Fruit fly (Drosophila melanogaster) whole organism, embryonic: ENCODE data around the gene dpp.

Experiments used
- CG10267 ChIP-seq: fragments of 200-800 bp; sonication (Bioruptor generic); optimal IDR thresholded peaks from 2 replicates; lab custom pipeline; 2018; ENCODE audit warnings: missing biosample characterization, mild to moderate bottlenecking, missing genetic modification characterization, moderate library complexity
- CG10543 ChIP-seq: fragments of 200-800 bp; sonication (Bioruptor generic); optimal IDR thresholded peaks from 3 replicates; lab custom pipeline; 2017; ENCODE audit warnings: missing biosample characterization, mild to moderate bottlenecking, missing genetic modification characterization, moderate library complexity
- CG13287 ChIP-seq: fragments of 200-800 bp; sonication (Bioruptor generic); IDR thresholded peaks from 2 replicates; pipeline ENCODE4 v1.3.6; 2022; ENCODE audit warnings: missing biosample characterization, missing genetic modification characterization; ENCODE audit not compliant: partially characterized antibody
- CG13775 ChIP-seq: fragments of 200-800 bp; sonication (Bioruptor generic); optimal IDR thresholded peaks from 3 replicates; lab custom pipeline; 2017; ENCODE audit warnings: missing biosample characterization, mild to moderate bottlenecking, missing genetic modification characterization
- CG13894 ChIP-seq: fragments of 200-800 bp; sonication (Bioruptor generic); optimal IDR thresholded peaks from 3 replicates; lab custom pipeline; 2018; ENCODE audit warnings: missing biosample characterization, mild to moderate bottlenecking, missing genetic modification characterization, moderate library complexity
- CG14050 ChIP-seq: fragments of 200-800 bp; sonication (Bioruptor generic); IDR thresholded peaks from 3 replicates; pipeline ENCODE4 v1.3.6; 2022; ENCODE audit warnings: missing biosample characterization, missing genetic modification characterization
- CG1529 ChIP-seq: fragments of 200-800 bp; sonication (Bioruptor generic); optimal IDR thresholded peaks from 3 replicates; lab custom pipeline; 2018; ENCODE audit warnings: missing biosample characterization, missing genetic modification characterization
- CG1602 ChIP-seq: fragments of 200-800 bp; sonication (Bioruptor generic); optimal IDR thresholded peaks from 3 replicates; lab custom pipeline; 2016; ENCODE audit warnings: missing biosample characterization, missing genetic modification characterization
- CG16863 ChIP-seq: fragments of 200-800 bp; sonication (Bioruptor generic); optimal IDR thresholded peaks from 3 replicates; lab custom pipeline; 2016; ENCODE audit warnings: missing biosample characterization, missing genetic modification characterization
- CG1832 ChIP-seq: fragments of 200-800 bp; sonication (Bioruptor generic); optimal IDR thresholded peaks from 2 replicates; lab custom pipeline; 2017; ENCODE audit warnings: missing biosample characterization, mild to moderate bottlenecking, missing genetic modification characterization, inconsistent platforms
- CG18476 ChIP-seq: fragments of 200-800 bp; sonication (Bioruptor generic); optimal IDR thresholded peaks from 2 replicates; lab custom pipeline; 2016; ENCODE audit warnings: missing biosample characterization, mild to moderate bottlenecking, missing genetic modification characterization
- CG2116 ChIP-seq: fragments of 200-800 bp; sonication (Bioruptor generic); optimal IDR thresholded peaks from 3 replicates; lab custom pipeline; 2018; ENCODE audit warnings: missing biosample characterization, mild to moderate bottlenecking, missing genetic modification characterization
- CG2678 ChIP-seq: fragments of 200-800 bp; sonication (Bioruptor generic); optimal IDR thresholded peaks from 3 replicates; lab custom pipeline; 2019; ENCODE audit warnings: missing biosample characterization, mild to moderate bottlenecking, missing genetic modification characterization, moderate library complexity
- CG34422 ChIP-seq: fragments of 200-800 bp; sonication (Bioruptor generic); IDR thresholded peaks from 3 replicates; pipeline ENCODE4 v1.3.6; 2022; ENCODE audit warnings: missing biosample characterization, missing genetic modification characterization
- CG3726 ChIP-seq: fragments of 200-800 bp; sonication (Bioruptor generic); IDR thresholded peaks from 3 replicates; pipeline ENCODE4, ENCODE4 v1.3.6; 2022; ENCODE audit warnings: missing biosample characterization, missing genetic modification characterization
- CG42726 ChIP-seq: fragments of 200-800 bp; sonication (Bioruptor generic); IDR thresholded peaks from 2 replicates; pipeline ENCODE4 v1.3.6; 2022; ENCODE audit warnings: missing biosample characterization, missing genetic modification characterization; ENCODE audit not compliant: partially characterized antibody
- CG5953 ChIP-seq: fragments of 200-800 bp; sonication (Bioruptor generic); IDR thresholded peaks from 2 replicates; pipeline ENCODE4 v1.3.6; 2022; ENCODE audit warnings: missing biosample characterization, missing genetic modification characterization
- CG7556 ChIP-seq: fragments of 200-800 bp; sonication (Bioruptor generic); optimal IDR thresholded peaks from 2 replicates; lab custom pipeline; 2017; ENCODE audit warnings: missing biosample characterization, mild to moderate bottlenecking, missing genetic modification characterization
- CG9437 ChIP-seq: fragments of 200-800 bp; sonication (Bioruptor generic); optimal IDR thresholded peaks from 2 replicates; lab custom pipeline; 2018; ENCODE audit warnings: missing biosample characterization, mild to moderate bottlenecking, missing genetic modification characterization
- CG9932 ChIP-seq: fragments of 200-800 bp; sonication (Bioruptor generic); IDR thresholded peaks from 2 replicates; pipeline ENCODE4 v1.3.6; 2022; ENCODE audit warnings: missing biosample characterization, missing genetic modification characterization
- Drgx ChIP-seq: fragments of 200-800 bp; sonication (Bioruptor generic); IDR thresholded peaks from 2 replicates; pipeline ENCODE4 v1.3.6; 2022; ENCODE audit warnings: missing biosample characterization, missing genetic modification characterization
- Elba2 ChIP-seq: fragments of 200-800 bp; sonication (Bioruptor generic); optimal IDR thresholded peaks from 3 replicates; lab custom pipeline; 2016; ENCODE audit warnings: missing biosample characterization, missing genetic modification characterization
- Nf-YC ChIP-seq: fragments of 200-800 bp; optimal IDR thresholded peaks from 3 replicates; lab custom pipeline; 2019; ENCODE audit warnings: missing biosample characterization, mild to moderate bottlenecking, missing genetic modification characterization, moderate library complexity
- NfI ChIP-seq: fragments of 200-800 bp; sonication (Bioruptor generic); optimal IDR thresholded peaks from 3 replicates; lab custom pipeline; 2018; ENCODE audit warnings: missing biosample characterization, mild to moderate bottlenecking, missing genetic modification characterization, moderate library complexity
- Rfx ChIP-seq: fragments of 200-800 bp; sonication (Bioruptor generic); IDR thresholded peaks from 2 replicates; pipeline ENCODE4 v1.3.6; 2022; ENCODE audit warnings: missing biosample characterization, missing genetic modification characterization
- Sin3A ChIP-seq: fragments of >200 bp; optimal IDR thresholded peaks from 2 replicates; lab custom pipeline; 2018
- amos ChIP-seq: fragments of 200-800 bp; sonication (Bioruptor generic); IDR thresholded peaks from 2 replicates; pipeline ENCODE4 v1.3.6; 2022; ENCODE audit warnings: missing biosample characterization, missing genetic modification characterization; ENCODE audit not compliant: partially characterized antibody
- ara ChIP-seq: fragments of 200-800 bp; sonication (Bioruptor generic); IDR thresholded peaks from 2 replicates; pipeline ENCODE4 v1.3.6; 2022; ENCODE audit warnings: missing biosample characterization, missing genetic modification characterization
- btn ChIP-seq: fragments of 200-800 bp; sonication (Bioruptor generic); optimal IDR thresholded peaks from 2 replicates; lab custom pipeline; 2016; ENCODE audit warnings: missing biosample characterization, missing genetic modification characterization
- cad ChIP-seq: fragments of >200 bp; optimal IDR thresholded peaks from 2 replicates; lab custom pipeline; 2017; ENCODE audit warnings: missing biosample characterization, missing genetic modification characterization
- dpn ChIP-seq, 2 experiments: fragments of 200-800 bp; sonication (Bioruptor generic); optimal IDR thresholded peaks; 3 replicates each; lab custom pipeline; 2016; ENCODE audit warnings: missing biosample characterization in 2 of 2, missing genetic modification characterization in 2 of 2
- fd102C ChIP-seq: fragments of 200-800 bp; sonication (Bioruptor generic); optimal IDR thresholded peaks from 2 replicates; lab custom pipeline; 2018; ENCODE audit warnings: missing biosample characterization, mild to moderate bottlenecking, missing genetic modification characterization, moderate library complexity
- fru ChIP-seq: fragments of >200 bp; optimal IDR thresholded peaks from 2 replicates; lab custom pipeline; 2017
- gce ChIP-seq: fragments of 200-800 bp; sonication (Bioruptor generic); IDR thresholded peaks from 3 replicates; pipeline ENCODE4 v1.3.6; 2022; ENCODE audit warnings: missing biosample characterization, missing genetic modification characterization
- gsb ChIP-seq: fragments of 200-800 bp; sonication (Bioruptor generic); IDR thresholded peaks from 2 replicates; pipeline ENCODE4 v1.3.6; 2022; ENCODE audit warnings: missing biosample characterization, missing genetic modification characterization
- hkb ChIP-seq, 2 experiments: fragments of 200-800 bp in 1 of 2; fragments of >200 bp in 1 of 2; sonication (Bioruptor generic) in 1 of 2; IDR thresholded peaks in 1 of 2; optimal IDR thresholded peaks in 1 of 2; 2 replicates each; pipeline versions ENCODE4 v1.3.6 to Lab custom; 2017 to 2022; ENCODE audit warnings: missing biosample characterization in 1 of 2, missing genetic modification characterization in 1 of 2
- mirr ChIP-seq: fragments of 200-800 bp; sonication (Bioruptor generic); optimal IDR thresholded peaks from 3 replicates; lab custom pipeline; 2018; ENCODE audit warnings: missing biosample characterization, mild to moderate bottlenecking, missing genetic modification characterization
- nmo ChIP-seq: fragments of 200-800 bp; sonication (Bioruptor generic); optimal IDR thresholded peaks from 2 replicates; lab custom pipeline; 2018; ENCODE audit warnings: missing biosample characterization, mild to moderate bottlenecking, missing genetic modification characterization, moderate library complexity
- nom ChIP-seq: fragments of 200-800 bp; sonication (Bioruptor generic); optimal IDR thresholded peaks from 2 replicates; lab custom pipeline; 2017; ENCODE audit warnings: missing biosample characterization, missing genetic modification characterization, mild to moderate bottlenecking, moderate library complexity, missing genetic modification reagents
- p53 ChIP-seq: fragments of 200-800 bp; sonication (Bioruptor generic); optimal IDR thresholded peaks from 2 replicates; lab custom pipeline; 2016; ENCODE audit warnings: missing biosample characterization, missing genetic modification characterization
- ranshi ChIP-seq: fragments of 200-800 bp; sonication (Bioruptor generic); IDR thresholded peaks from 2 replicates; pipeline ENCODE4 v1.3.6; 2022; ENCODE audit warnings: missing biosample characterization, missing genetic modification characterization
- salm ChIP-seq: fragments of 200-800 bp; sonication (Bioruptor generic); optimal IDR thresholded peaks from 2 replicates; lab custom pipeline; 2018; ENCODE audit warnings: missing biosample characterization, mild to moderate bottlenecking, missing genetic modification characterization
- sens ChIP-seq: fragments of 200-800 bp; sonication (Bioruptor generic); peaks from one replicate; lab custom pipeline; 2016; ENCODE audit warnings: missing biosample characterization, missing genetic modification characterization
- slbo ChIP-seq: fragments of 200-800 bp; sonication (Bioruptor generic); IDR thresholded peaks from 2 replicates; pipeline ENCODE4 v1.3.6; 2022; ENCODE audit warnings: missing biosample characterization, missing genetic modification characterization
- unc-4 ChIP-seq: fragments of 200-800 bp; sonication (Bioruptor generic); IDR thresholded peaks from 2 replicates; pipeline ENCODE4 v1.3.6; 2022; ENCODE audit warnings: missing biosample characterization, missing genetic modification characterization; ENCODE audit not compliant: partially characterized antibody
- wdn ChIP-seq: fragments of 200-800 bp; sonication (Bioruptor generic); IDR thresholded peaks from 2 replicates; pipeline ENCODE4 v1.3.6; 2022; ENCODE audit warnings: missing biosample characterization, missing genetic modification characterization
- z ChIP-seq: fragments of 200-800 bp; sonication (Bioruptor generic); IDR thresholded peaks from 3 replicates; pipeline ENCODE4 v1.3.6; 2022; ENCODE audit warnings: missing biosample characterization, missing genetic modification characterization
- zen ChIP-seq: fragments of 200-800 bp; sonication (Bioruptor generic); optimal IDR thresholded peaks from 3 replicates; lab custom pipeline; 2018; ENCODE audit warnings: missing biosample characterization, mild to moderate bottlenecking, missing genetic modification characterization, moderate library complexity

Gene dpp

dm6 chr2L:2492692-2493626, 64.8 kb downstream of the dpp start, which contains the start of gene oaf (continued):
- TF ChIP-seq Rfx (GFP tag; lab: Robert Waterston, UW) = peak; percentile 68
- TF ChIP-seq CG9932 = peak; percentile 81
- TF ChIP-seq ranshi (GFP tag; lab: Robert Waterston, UW) = peak; percentile 42; the same call in 1 of the 2 replicates
- TF ChIP-seq salm = no peak
- TF ChIP-seq btn = no peak
- TF ChIP-seq gsb = no peak
- no peak for TF ChIP-seq fru (lab: Kevin White, UChicago)
- TF ChIP-seq CG1832 (GFP tag; lab: Kevin White, UChicago) = no peak
- TF ChIP-seq CG16863 (GFP tag; lab: Kevin White, UChicago) = no peak
- TF ChIP-seq CG7556 = no peak
- TF ChIP-seq CG13287 (GFP tag; lab: Robert Waterston, UW) = peak; percentile 49
- peak; percentile 34 for TF ChIP-seq CG10543
- TF ChIP-seq nmo = peak; percentile 88
- no peak for TF ChIP-seq CG14050
- peak; percentile 46; the same call in 1 of the 2 replicates for TF ChIP-seq Drgx
- TF ChIP-seq p53 (GFP tag; lab: Kevin White, UChicago) = no peak
- peak; percentile 59; the same call in 1 of the 3 replicates for TF ChIP-seq z (GFP tag; lab: Robert Waterston, UW)
- 0 out of 2 replicates have a peak, but pooled peaks have one; percentile 42 for TF ChIP-seq unc-4 (GFP tag; lab: Robert Waterston, UW)
- TF ChIP-seq cad (GFP tag; lab: Kevin White, UChicago) = no peak
- peak; percentile 90 for TF ChIP-seq Sin3A (lab: Kevin White, UChicago)
- TF ChIP-seq CG13775 (GFP tag; lab: Kevin White, UChicago) = peak; percentile 38
- peak; percentile 7 for TF ChIP-seq fd102C
- peak; percentile 50 for TF ChIP-seq zen (tag; lab: Kevin White, UChicago)
- peak; percentile 35 for TF ChIP-seq mirr
- TF ChIP-seq gce (GFP tag; lab: Robert Waterston, UW) = no peak
- TF ChIP-seq Nf-YC = peak; percentile 52
- peak; percentile 46 for TF ChIP-seq CG2116
- peak; percentile 11 for TF ChIP-seq CG1602
- TF ChIP-seq amos (GFP tag; lab: Robert Waterston, UW) = peak; percentile 52; the same call in 1 of the 2 replicates
- peak; percentile 53 for TF ChIP-seq NfI (GFP tag; lab: Kevin White, UChicago)
- TF ChIP-seq hkb (optimal IDR thresholded peaks at IDR 0.05; lab: Kevin White, UChicago) = peak; percentile 87
- no peak for TF ChIP-seq hkb (GFP tag; IDR thresholded peaks at IDR 0.05; lab: Robert Waterston, UW)
- TF ChIP-seq Elba2 = peak; percentile 70
- TF ChIP-seq CG9437 (GFP tag; lab: Kevin White, UChicago) = peak; percentile 9
- TF ChIP-seq nom (GFP tag; lab: Kevin White, UChicago) = peak; percentile 3
- 0 out of 2 replicates have a peak, but pooled peaks have one; percentile 16 for TF ChIP-seq CG5953 (GFP tag; lab: Robert Waterston, UW)
- TF ChIP-seq sens (GFP tag; lab: Kevin White, UChicago) = peak; percentile 88
- peak; percentile 26 to 58 for TF ChIP-seq dpn (GFP tag; optimal IDR thresholded peaks at IDR 0.05; lab: Kevin White, UChicago)
- TF ChIP-seq slbo (GFP tag; lab: Robert Waterston, UW) = peak; percentile 76
- peak; percentile 58 for TF ChIP-seq CG13894 (tag; lab: Kevin White, UChicago)
- no peak for TF ChIP-seq CG1529 (GFP tag; lab: Kevin White, UChicago)
- TF ChIP-seq CG42726 (GFP tag; lab: Robert Waterston, UW) = peak; percentile 82
- peak; percentile 35 for TF ChIP-seq CG2678 (tag; lab: Kevin White, UChicago)
- TF ChIP-seq CG3726 (GFP tag; lab: Robert Waterston, UW) = 0 out of 3 replicates have a peak, but pooled peaks have one; percentile 28
- 0 out of 2 replicates have a peak, but pooled peaks have one; percentile 6 for TF ChIP-seq wdn (GFP tag; lab: Robert Waterston, UW)
- TF ChIP-seq ara (GFP tag; lab: Robert Waterston, UW) = peak; percentile 58
- no peak for TF ChIP-seq CG18476 (GFP tag; lab: Kevin White, UChicago)
- peak; percentile 77 for TF ChIP-seq CG10267
- peak; percentile 81 for TF ChIP-seq CG34422 (GFP tag; lab: Robert Waterston, UW)
